Worm (Caenorhabditis elegans) whole organism, late embryonic: Measurements from ENCODE around the gene lev-8.
A peak's percentile ranks its signal among the peaks of the same experiment; 100 is the strongest.

Experiments used
- C08G9.2 ChIP-seq: sonication (generic microtip); optimal IDR thresholded peaks from 2 replicates; lab custom pipeline; 2016; ENCODE audit warnings: mild to moderate bottlenecking, missing genetic modification characterization, moderate library complexity, missing compliant biosample characterization
- C38D4.7 ChIP-seq: fragments of 200-800 bp; sonication (Bioruptor generic); optimal IDR thresholded peaks from 2 replicates; lab custom pipeline; 2018; ENCODE audit warnings: mild to moderate bottlenecking, missing genetic modification characterization, moderate library complexity, missing compliant biosample characterization
- K02D7.2 ChIP-seq: sonication (generic microtip); optimal IDR thresholded peaks from 2 replicates; lab custom pipeline; 2017; ENCODE audit warnings: mild to moderate bottlenecking, missing genetic modification characterization, missing compliant biosample characterization
- K09A11.1 ChIP-seq: sonication (generic microtip); optimal IDR thresholded peaks from 2 replicates; lab custom pipeline; 2017; ENCODE audit warnings: antibody characterized with exemption, mild to moderate bottlenecking, missing genetic modification characterization, missing compliant biosample characterization; ENCODE audit not compliant: insufficient read depth
- T23F11.4 ChIP-seq: fragments of 200-800 bp; sonication (Bioruptor generic); optimal IDR thresholded peaks from 2 replicates; lab custom pipeline; 2018; ENCODE audit warnings: mild to moderate bottlenecking, missing genetic modification characterization, missing compliant biosample characterization
- Y22D7AL.16 ChIP-seq: sonication (generic microtip); optimal IDR thresholded peaks from 2 replicates; lab custom pipeline; 2016; ENCODE audit warnings: missing genetic modification characterization, missing compliant biosample characterization
- ceh-14 ChIP-seq: sonication (generic microtip); optimal IDR thresholded peaks from 2 replicates; lab custom pipeline; 2016; ENCODE audit warnings: missing genotype, missing genetic modification characterization, missing compliant biosample characterization
- ceh-18 ChIP-seq: sonication (generic microtip); optimal IDR thresholded peaks from 2 replicates; lab custom pipeline; 2016; ENCODE audit warnings: missing genetic modification characterization, missing compliant biosample characterization
- ceh-19 ChIP-seq: fragments of 200-800 bp; sonication (Bioruptor generic); optimal IDR thresholded peaks from 2 replicates; lab custom pipeline; 2018; ENCODE audit warnings: mild to moderate bottlenecking, missing genetic modification characterization, missing compliant biosample characterization
- ceh-2 ChIP-seq: sonication (generic microtip); optimal IDR thresholded peaks from 2 replicates; lab custom pipeline; 2016; ENCODE audit warnings: missing genotype, missing genetic modification characterization, missing compliant biosample characterization
- ceh-24 ChIP-seq: sonication (generic microtip); optimal IDR thresholded peaks from 2 replicates; lab custom pipeline; 2016; ENCODE audit warnings: mild to moderate bottlenecking, missing genetic modification characterization, missing compliant biosample characterization
- ceh-30 ChIP-seq: fragments of 150-350 bp; optimal IDR thresholded peaks from 2 replicates; lab custom pipeline; 2014; ENCODE audit warnings: missing biosample characterization, missing genetic modification characterization
- ceh-34 ChIP-seq: sonication (generic microtip); optimal IDR thresholded peaks from 2 replicates; lab custom pipeline; 2016; ENCODE audit warnings: mild to moderate bottlenecking, missing genetic modification characterization, missing compliant biosample characterization
- ceh-45 ChIP-seq: fragments of 200-800 bp; sonication (Bioruptor generic); IDR thresholded peaks from 2 replicates; pipeline ENCODE4 v1.3.6; 2022; ENCODE audit warnings: missing genetic modification reagents, missing genetic modification characterization, missing compliant biosample characterization
- ceh-9 ChIP-seq: sonication (generic microtip); optimal IDR thresholded peaks from 2 replicates; lab custom pipeline; 2016; ENCODE audit warnings: mild to moderate bottlenecking, missing genetic modification characterization, inconsistent platforms, missing compliant biosample characterization
- dmd-4 ChIP-seq: sonication (generic microtip); optimal IDR thresholded peaks from 2 replicates; lab custom pipeline; 2016; ENCODE audit warnings: borderline replicate concordance, missing genetic modification characterization, missing compliant biosample characterization
- elt-4 ChIP-seq: sonication (generic microtip); optimal IDR thresholded peaks from 2 replicates; lab custom pipeline; 2016; ENCODE audit warnings: missing genetic modification characterization, missing compliant biosample characterization
- ets-4 ChIP-seq: sonication (generic microtip); optimal IDR thresholded peaks from 2 replicates; lab custom pipeline; 2016; ENCODE audit warnings: missing genetic modification characterization, missing compliant biosample characterization
- eyg-1 ChIP-seq: sonication (generic microtip); optimal IDR thresholded peaks from 2 replicates; lab custom pipeline; 2016; ENCODE audit warnings: missing genotype, missing genetic modification characterization, missing compliant biosample characterization
- fax-1 ChIP-seq: sonication (generic microtip); optimal IDR thresholded peaks from 2 replicates; lab custom pipeline; 2016; ENCODE audit warnings: missing genotype, missing genetic modification characterization, missing compliant biosample characterization
- fkh-10 ChIP-seq: fragments of 150-350 bp; optimal IDR thresholded peaks from 2 replicates; lab custom pipeline; 2014; ENCODE audit warnings: missing biosample characterization, missing genetic modification reagents, missing genetic modification characterization
- fkh-6 ChIP-seq: sonication (generic microtip); optimal IDR thresholded peaks from 2 replicates; lab custom pipeline; 2016; ENCODE audit warnings: missing genetic modification characterization, missing compliant biosample characterization
- gmeb-2 ChIP-seq: sonication (generic microtip); optimal IDR thresholded peaks from 2 replicates; lab custom pipeline; 2016; ENCODE audit warnings: missing genetic modification characterization, inconsistent platforms, missing compliant biosample characterization
- hlh-13 ChIP-seq: fragments of 200-800 bp; sonication (Bioruptor generic); optimal IDR thresholded peaks from 2 replicates; lab custom pipeline; 2018; ENCODE audit warnings: mild to moderate bottlenecking, missing genetic modification characterization, missing compliant biosample characterization
- hlh-15 ChIP-seq: sonication (generic microtip); optimal IDR thresholded peaks from 2 replicates; lab custom pipeline; 2016; ENCODE audit warnings: missing genetic modification characterization, missing compliant biosample characterization
- hlh-30 ChIP-seq: sonication (generic microtip); optimal IDR thresholded peaks from 2 replicates; lab custom pipeline; 2017; ENCODE audit warnings: antibody characterized with exemption, missing genetic modification characterization, missing compliant biosample characterization; ENCODE audit not compliant: insufficient read depth
- hlh-6 ChIP-seq: sonication (generic microtip); optimal IDR thresholded peaks from 2 replicates; lab custom pipeline; 2016; ENCODE audit warnings: missing genotype, missing genetic modification characterization, missing compliant biosample characterization
- hlh-8 ChIP-seq: sonication (generic microtip); optimal IDR thresholded peaks from 2 replicates; lab custom pipeline; 2016; ENCODE audit warnings: missing genotype, missing genetic modification characterization, missing compliant biosample characterization
- madf-2 ChIP-seq: sonication (generic microtip); optimal IDR thresholded peaks from 2 replicates; lab custom pipeline; 2017; ENCODE audit warnings: missing genetic modification characterization, missing compliant biosample characterization
- nfya-1 ChIP-seq: sonication (generic microtip); optimal IDR thresholded peaks from 2 replicates; lab custom pipeline; 2017; ENCODE audit warnings: missing genetic modification characterization, mild to moderate bottlenecking, missing compliant biosample characterization, antibody characterized with exemption, moderate library complexity
- nhr-232 ChIP-seq: sonication (generic microtip); optimal IDR thresholded peaks from 2 replicates; lab custom pipeline; 2016; ENCODE audit warnings: missing genetic modification characterization, missing compliant biosample characterization
- pax-1 ChIP-seq: fragments of 150-350 bp; optimal IDR thresholded peaks from 2 replicates; lab custom pipeline; 2014; ENCODE audit warnings: missing biosample characterization, missing genetic modification characterization
- pha-4 ChIP-seq: fragments of 150-350 bp; optimal IDR thresholded peaks from 2 replicates; lab custom pipeline; 2018; ENCODE audit warnings: missing biosample characterization, missing genetic modification reagents, missing genetic modification characterization
- pqm-1 ChIP-seq: sonication (generic microtip); optimal IDR thresholded peaks from 2 replicates; lab custom pipeline; 2016; ENCODE audit warnings: missing genetic modification characterization, missing compliant biosample characterization
- sdc-2 ChIP-seq: sonication (generic microtip); optimal IDR thresholded peaks from 2 replicates; lab custom pipeline; 2016; ENCODE audit warnings: missing genotype, missing genetic modification characterization, missing compliant biosample characterization
- sox-2 ChIP-seq: fragments of 200-800 bp; sonication (Bioruptor generic); IDR thresholded peaks from 2 replicates; pipeline ENCODE4 v1.3.6; 2022; ENCODE audit warnings: missing genetic modification reagents, missing genetic modification characterization, missing compliant biosample characterization
- sox-4 ChIP-seq: sonication (generic microtip); optimal IDR thresholded peaks from 2 replicates; lab custom pipeline; 2017; ENCODE audit warnings: mild to moderate bottlenecking, missing genetic modification characterization, inconsistent platforms, missing compliant biosample characterization
- tbx-2 ChIP-seq: sonication (generic microtip); optimal IDR thresholded peaks from 2 replicates; lab custom pipeline; 2016; ENCODE audit warnings: missing genetic modification characterization, missing compliant biosample characterization
- tbx-7 ChIP-seq: sonication (generic microtip); optimal IDR thresholded peaks from 2 replicates; lab custom pipeline; 2016; ENCODE audit warnings: missing genotype, missing genetic modification characterization, missing compliant biosample characterization
- unc-42 ChIP-seq: sonication (generic microtip); optimal IDR thresholded peaks from 2 replicates; lab custom pipeline; 2016; ENCODE audit warnings: missing genotype, missing genetic modification characterization, missing compliant biosample characterization
- unc-55 ChIP-seq: sonication (generic microtip); optimal IDR thresholded peaks from 2 replicates; lab custom pipeline; 2017; ENCODE audit warnings: missing biosample characterization, missing genetic modification reagents, missing genetic modification characterization
- unc-86 ChIP-seq: sonication (generic microtip); optimal IDR thresholded peaks from 2 replicates; lab custom pipeline; 2016; ENCODE audit warnings: missing genetic modification characterization, missing compliant biosample characterization
- zip-5 ChIP-seq: sonication (generic microtip); optimal IDR thresholded peaks from 2 replicates; lab custom pipeline; 2016; ENCODE audit warnings: missing genetic modification characterization, missing compliant biosample characterization
- ztf-16 ChIP-seq: sonication (generic microtip); optimal IDR thresholded peaks from 2 replicates; lab custom pipeline; 2017; ENCODE audit warnings: missing genetic modification characterization, missing compliant biosample characterization

Gene lev-8

ce11 chrX:11536408-11536807, 24.3 kb upstream of the lev-8 start, which contains the start of gene C35C5.9:
Gene C35C5.9, plus strand, starts transcription at chrX:11536568.
- TF ChIP-seq hlh-15 (tag; lab: Kevin White, UChicago) (no peak), zip-5 (tag; lab: Kevin White, UChicago) (no peak), hlh-8 (tag; lab: Kevin White, UChicago) (no peak), unc-55 (GFP tag; lab: Kevin White, UChicago) (no peak), sox-2 (no peak), unc-86 (tag; lab: Kevin White, UChicago) (no peak), nfya-1 (tag; lab: Kevin White, UChicago) (no peak), hlh-6 (tag; lab: Kevin White, UChicago) (no peak), ceh-30 (no peak)

ce11 chrX:11537240-11537764, 23.4 kb upstream of the lev-8 start, which contains the start of gene gcp-2.2:
Gene gcp-2.2, plus strand, starts transcription at chrX:11537714.
- TF ChIP-seq pax-1 (no peak), fkh-10 (GFP tag; lab: Kevin White, UChicago) (no peak), unc-86 (tag; lab: Kevin White, UChicago) (no peak), sox-4 (tag; lab: Kevin White, UChicago) (no peak), tbx-7 (no peak), K09A11.1 (tag; lab: Kevin White, UChicago) (no peak), gmeb-2 (no peak), ceh-19 (GFP tag; lab: Kevin White, UChicago) (no peak), ceh-45 (no peak), ceh-24 (tag; lab: Kevin White, UChicago) (no peak), sdc-2 (tag; lab: Kevin White, UChicago) (no peak), eyg-1 (tag; lab: Kevin White, UChicago) (no peak), ceh-9 (no peak), K02D7.2 (no peak), hlh-30 (no peak), T23F11.4 (GFP tag; lab: Kevin White, UChicago) (no peak)

DNA sequence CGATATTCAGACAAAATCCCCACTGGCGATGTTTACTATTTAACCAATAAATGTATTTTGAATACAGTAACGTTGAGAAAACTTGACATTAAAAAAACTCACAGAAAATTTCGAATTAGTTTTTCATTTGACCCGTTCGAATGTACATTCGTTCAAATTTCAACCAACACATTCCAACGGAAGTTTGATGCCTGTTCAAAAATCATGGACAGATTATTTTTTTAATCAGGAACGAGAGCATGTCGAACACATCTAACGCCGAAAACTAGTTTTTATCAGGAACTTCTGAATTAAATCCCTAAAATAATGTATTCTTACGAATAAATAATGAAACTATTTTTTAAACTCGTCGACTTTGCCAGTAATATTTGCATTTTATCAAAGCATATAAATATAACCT, 19.0 kb upstream of the lev-8 start:
- TF ChIP-seq madf-2 (tag; lab: Kevin White, UChicago): no peak

ce11 chrX:11546445-11547275, 14.1 kb upstream of the lev-8 start, which contains the start of gene selt-1.1:
Gene selt-1.1, minus strand, starts transcription at chrX:11546495.
- TF ChIP-seq hlh-8 (tag; lab: Kevin White, UChicago): no peak
- no peak for TF ChIP-seq C08G9.2 (tag; lab: Kevin White, UChicago)
- TF ChIP-seq unc-42: no peak
- no peak for TF ChIP-seq C38D4.7
- TF ChIP-seq K09A11.1 (tag; lab: Kevin White, UChicago): no peak
- TF ChIP-seq K02D7.2: no peak
- TF ChIP-seq dmd-4 (tag; lab: Kevin White, UChicago): no peak
- peak; percentile 5 for TF ChIP-seq ceh-2 (tag; lab: Kevin White, UChicago)
- peak; percentile 13 for TF ChIP-seq ceh-18 (tag; lab: Kevin White, UChicago)
- peak; percentile 49 for TF ChIP-seq ceh-34 (tag; lab: Kevin White, UChicago)
- no peak for TF ChIP-seq ztf-16 (tag; lab: Kevin White, UChicago)
- TF ChIP-seq madf-2 (tag; lab: Kevin White, UChicago): peak; percentile 13
- TF ChIP-seq ceh-24 (tag; lab: Kevin White, UChicago): no peak
- no peak for TF ChIP-seq sdc-2 (tag; lab: Kevin White, UChicago)
- TF ChIP-seq Y22D7AL.16: no peak
- no peak for TF ChIP-seq hlh-13 (GFP tag; lab: Kevin White, UChicago)
- TF ChIP-seq ceh-14 (tag; lab: Kevin White, UChicago): no peak
- peak; percentile 67 for TF ChIP-seq tbx-2 (tag; lab: Kevin White, UChicago)
- peak; percentile 24 for TF ChIP-seq hlh-30
- no peak for TF ChIP-seq ets-4 (tag; lab: Kevin White, UChicago)
- no peak for TF ChIP-seq pha-4 (tag; lab: Kevin White, UChicago)
- TF ChIP-seq nhr-232 (tag; lab: Kevin White, UChicago): no peak
- TF ChIP-seq fax-1: peak; percentile 32
- no peak for TF ChIP-seq pqm-1
- no peak for TF ChIP-seq hlh-15 (tag; lab: Kevin White, UChicago)
- TF ChIP-seq sox-2: no peak
- no peak for TF ChIP-seq ceh-19 (GFP tag; lab: Kevin White, UChicago)
- no peak for TF ChIP-seq elt-4 (tag; lab: Kevin White, UChicago)
- no peak for TF ChIP-seq ceh-9
- TF ChIP-seq fkh-6: no peak
